Fruit fly (Drosophila melanogaster) whole organism, prepupa: Measurements from ENCODE around the gene timeout.

Experiments used
- Blimp-1 ChIP-seq: fragments of 200-800 bp; sonication (Bioruptor generic); optimal IDR thresholded peaks from 3 replicates; lab custom pipeline; 2017; ENCODE audit warnings: missing biosample characterization, missing genetic modification characterization, mild to moderate bottlenecking, moderate library complexity, missing genetic modification reagents
- CG10669 ChIP-seq: fragments of 200-800 bp; sonication (Bioruptor generic); optimal IDR thresholded peaks from 3 replicates; lab custom pipeline; 2018; ENCODE audit warnings: missing biosample characterization, mild to moderate bottlenecking, missing genetic modification characterization, moderate library complexity
- CG11762 ChIP-seq: fragments of 200-800 bp; sonication (Bioruptor generic); optimal IDR thresholded peaks from 3 replicates; lab custom pipeline; 2016; ENCODE audit warnings: missing biosample characterization, missing genetic modification characterization; ENCODE audit not compliant: insufficient read depth
- CG11902 ChIP-seq: fragments of 200-800 bp; sonication (Bioruptor generic); optimal IDR thresholded peaks from 3 replicates; lab custom pipeline; 2016; ENCODE audit warnings: missing biosample characterization, missing genetic modification characterization
- CG15336 ChIP-seq: fragments of 200-800 bp; sonication (Bioruptor generic); IDR thresholded peaks from 2 replicates; pipeline ENCODE4 v1.3.6; 2022; ENCODE audit warnings: missing biosample characterization, missing genetic modification characterization
- CG1621 ChIP-seq: fragments of 200-800 bp; sonication (Bioruptor generic); optimal IDR thresholded peaks from 3 replicates; lab custom pipeline; 2018; ENCODE audit warnings: missing biosample characterization, mild to moderate bottlenecking, missing genetic modification characterization
- CG3032 ChIP-seq: fragments of 200-800 bp; optimal IDR thresholded peaks from 2 replicates; lab custom pipeline; 2019; ENCODE audit warnings: missing biosample characterization, mild to moderate bottlenecking, missing genetic modification characterization, moderate library complexity
- CG31627 ChIP-seq: fragments of 200-800 bp; sonication (Bioruptor generic); optimal IDR thresholded peaks from 3 replicates; lab custom pipeline; 2016; ENCODE audit warnings: missing biosample characterization, missing genetic modification characterization
- CG32006 ChIP-seq: fragments of 200-800 bp; sonication (Bioruptor generic); optimal IDR thresholded peaks from 3 replicates; lab custom pipeline; 2017; ENCODE audit warnings: missing biosample characterization, mild to moderate bottlenecking, missing genetic modification characterization
- CG4318 ChIP-seq: fragments of 200-800 bp; sonication (Bioruptor generic); optimal IDR thresholded peaks from 3 replicates; lab custom pipeline; 2017; ENCODE audit warnings: missing biosample characterization, mild to moderate bottlenecking, missing genetic modification characterization
- CG6276 ChIP-seq: fragments of 200-800 bp; sonication (Bioruptor generic); optimal IDR thresholded peaks from 2 replicates; lab custom pipeline; 2017; ENCODE audit warnings: missing biosample characterization, mild to moderate bottlenecking, missing genetic modification characterization
- CG6792 ChIP-seq: fragments of 200-800 bp; sonication (Bioruptor generic); optimal IDR thresholded peaks from 3 replicates; lab custom pipeline; 2016; ENCODE audit warnings: missing biosample characterization, missing genetic modification characterization
- CG6854 ChIP-seq: fragments of 200-800 bp; sonication (Bioruptor generic); optimal IDR thresholded peaks from 2 replicates; lab custom pipeline; 2017; ENCODE audit warnings: missing biosample characterization, mild to moderate bottlenecking, missing genetic modification characterization
- CG7368 ChIP-seq: fragments of 200-800 bp; sonication (Bioruptor generic); optimal IDR thresholded peaks from 3 replicates; lab custom pipeline; 2016; ENCODE audit warnings: missing biosample characterization, missing genetic modification characterization
- CG8119 ChIP-seq: fragments of 200-800 bp; sonication (Bioruptor generic); IDR thresholded peaks from 3 replicates; pipeline ENCODE4 v1.3.6; 2022; ENCODE audit warnings: missing biosample characterization, missing genetic modification characterization
- CG8319 ChIP-seq: fragments of 200-800 bp; sonication (Bioruptor generic); optimal IDR thresholded peaks from 3 replicates; lab custom pipeline; 2016; ENCODE audit warnings: missing biosample characterization, missing genetic modification characterization
- CG9139 ChIP-seq: fragments of 200-800 bp; sonication (Bioruptor generic); optimal IDR thresholded peaks from 3 replicates; lab custom pipeline; 2017; ENCODE audit warnings: missing biosample characterization, mild to moderate bottlenecking, missing genetic modification characterization
- Eip75B ChIP-seq: fragments of 200-800 bp; sonication (Bioruptor generic); optimal IDR thresholded peaks from 3 replicates; lab custom pipeline; 2016; ENCODE audit warnings: missing biosample characterization, missing genetic modification characterization
- Eip78C ChIP-seq: fragments of 200-800 bp; sonication (Bioruptor generic); peaks from one replicate; lab custom pipeline; 2016; ENCODE audit warnings: missing biosample characterization, missing genetic modification characterization
- Eip93F ChIP-seq: fragments of 200-800 bp; sonication (Bioruptor generic); optimal IDR thresholded peaks from 2 replicates; lab custom pipeline; 2016; ENCODE audit warnings: missing biosample characterization, mild to moderate bottlenecking, missing genetic modification characterization
- Ets96B ChIP-seq: fragments of 200-800 bp; optimal IDR thresholded peaks from 2 replicates; lab custom pipeline; 2019; ENCODE audit warnings: missing biosample characterization, mild to moderate bottlenecking, missing genetic modification characterization, moderate library complexity
- Gug ChIP-seq: fragments of 200-800 bp; sonication (Bioruptor generic); IDR thresholded peaks from 2 replicates; pipeline ENCODE4 v1.3.6; 2022; ENCODE audit warnings: missing biosample characterization, missing genetic modification characterization
- Hr38 ChIP-seq: sonication (Bioruptor generic); optimal IDR thresholded peaks from 2 replicates; lab custom pipeline; 2016; ENCODE audit warnings: missing biosample characterization, missing genetic modification characterization
- Hr39 ChIP-seq: fragments of 200-800 bp; sonication (Bioruptor generic); optimal IDR thresholded peaks from 2 replicates; lab custom pipeline; 2016; ENCODE audit warnings: missing biosample characterization, missing genetic modification characterization
- Lpt ChIP-seq: fragments of 200-800 bp; sonication (Bioruptor generic); optimal IDR thresholded peaks from 3 replicates; lab custom pipeline; 2016; ENCODE audit warnings: missing biosample characterization, missing genetic modification characterization
- Met ChIP-seq: fragments of 200-800 bp; sonication (Bioruptor generic); optimal IDR thresholded peaks from 3 replicates; lab custom pipeline; 2016; ENCODE audit warnings: missing biosample characterization, missing genetic modification characterization
- OdsH ChIP-seq: fragments of 200-800 bp; sonication (Bioruptor generic); optimal IDR thresholded peaks from 3 replicates; lab custom pipeline; 2016; ENCODE audit warnings: missing biosample characterization, missing genetic modification characterization
- Smox ChIP-seq: fragments of 200-800 bp; sonication (Bioruptor generic); optimal IDR thresholded peaks from 3 replicates; lab custom pipeline; 2016; ENCODE audit warnings: missing biosample characterization, missing genetic modification characterization
- Sox102F ChIP-seq: fragments of 200-800 bp; sonication (Bioruptor generic); optimal IDR thresholded peaks from 2 replicates; lab custom pipeline; 2016; ENCODE audit warnings: missing biosample characterization, mild to moderate bottlenecking, missing genetic modification characterization
- Sox14 ChIP-seq: fragments of 200-800 bp; sonication (Bioruptor generic); optimal IDR thresholded peaks from 3 replicates; lab custom pipeline; 2016; ENCODE audit warnings: missing biosample characterization, missing genetic modification characterization
- Sox15 ChIP-seq: fragments of 200-800 bp; sonication (Bioruptor generic); optimal IDR thresholded peaks from 3 replicates; lab custom pipeline; 2016; ENCODE audit warnings: missing biosample characterization, missing genetic modification characterization
- achi ChIP-seq: fragments of 200-800 bp; sonication (Bioruptor generic); optimal IDR thresholded peaks from 3 replicates; lab custom pipeline; 2016; ENCODE audit warnings: missing biosample characterization, missing genetic modification characterization
- cyc ChIP-seq: fragments of 200-800 bp; sonication (Bioruptor generic); optimal IDR thresholded peaks from 3 replicates; lab custom pipeline; 2016; ENCODE audit warnings: missing biosample characterization, missing genetic modification characterization
- dsx ChIP-seq: fragments of 200-800 bp; optimal IDR thresholded peaks from 3 replicates; lab custom pipeline; 2019; ENCODE audit warnings: missing biosample characterization, mild to moderate bottlenecking, missing genetic modification characterization, moderate library complexity; ENCODE audit not compliant: poor library complexity, severe bottlenecking
- eg ChIP-seq: fragments of 200-800 bp; sonication (Bioruptor generic); IDR thresholded peaks from 3 replicates; pipeline ENCODE4 v1.3.6; 2022; ENCODE audit warnings: missing biosample characterization, missing genetic modification characterization
- esn ChIP-seq: fragments of 200-800 bp; sonication (Bioruptor generic); optimal IDR thresholded peaks from 2 replicates; lab custom pipeline; 2016; ENCODE audit warnings: missing biosample characterization, mild to moderate bottlenecking, missing genetic modification characterization, moderate library complexity
- fd59A ChIP-seq: fragments of 200-800 bp; sonication (Bioruptor generic); optimal IDR thresholded peaks from 2 replicates; lab custom pipeline; 2017; ENCODE audit warnings: missing biosample characterization, mild to moderate bottlenecking, missing genetic modification characterization, missing genetic modification reagents
- fkh ChIP-seq: fragments of 200-800 bp; sonication (Bioruptor generic); optimal IDR thresholded peaks from 3 replicates; lab custom pipeline; 2017; ENCODE audit warnings: missing biosample characterization, mild to moderate bottlenecking, missing genetic modification characterization, moderate library complexity
- net ChIP-seq: fragments of 200-800 bp; sonication (Bioruptor generic); optimal IDR thresholded peaks from 3 replicates; lab custom pipeline; 2016; ENCODE audit warnings: missing biosample characterization, missing genetic modification characterization
- pdm3 ChIP-seq: fragments of 200-800 bp; sonication (Bioruptor generic); optimal IDR thresholded peaks from 3 replicates; lab custom pipeline; 2016; ENCODE audit warnings: missing biosample characterization, missing genetic modification characterization
- spab ChIP-seq: fragments of 200-800 bp; sonication (Bioruptor generic); optimal IDR thresholded peaks from 2 replicates; lab custom pipeline; 2017; ENCODE audit warnings: missing biosample characterization, mild to moderate bottlenecking, missing genetic modification characterization, missing genetic modification reagents
- ss ChIP-seq, 2 experiments: fragments of 200-800 bp; sonication (Bioruptor generic); optimal IDR thresholded peaks; 2 replicates in 1 of 2; 3 replicates in 1 of 2; lab custom pipeline; 2017 to 2018; ENCODE audit warnings: mild to moderate bottlenecking in 2 of 2, missing biosample characterization in 2 of 2, missing genetic modification characterization in 2 of 2, moderate library complexity in 1 of 2
- svp ChIP-seq: fragments of 200-800 bp; sonication (Bioruptor generic); peaks from one replicate; lab custom pipeline; 2016; ENCODE audit warnings: missing biosample characterization, missing genetic modification characterization
- topi ChIP-seq: fragments of 200-800 bp; sonication (Bioruptor generic); optimal IDR thresholded peaks from 3 replicates; lab custom pipeline; 2016; ENCODE audit warnings: missing biosample characterization, missing genetic modification characterization
- vri ChIP-seq: fragments of 200-800 bp; sonication (Bioruptor generic); optimal IDR thresholded peaks from 3 replicates; lab custom pipeline; 2016; ENCODE audit warnings: missing biosample characterization, mild to moderate bottlenecking, missing genetic modification characterization

The timeout gene

dm6 chr3R:13044459-13044858 is 44.0 kb upstream of the timeout start, which contains the start of gene Hsc70-2:
Gene Hsc70-2 (plus strand): TSS chr3R:13044759.
- TF ChIP-seq CG15336 (GFP tag; lab: Robert Waterston, UW) (no peak), Hr38 (GFP tag; lab: Kevin White, UChicago) (no peak), CG8119 (no peak), Eip78C (GFP tag; lab: Kevin White, UChicago) (no peak), Eip75B (no peak), Hr39 (no peak), Blimp-1 (GFP tag; lab: Kevin White, UChicago) (no peak), esn (GFP tag; lab: Kevin White, UChicago) (no peak), net (GFP tag; lab: Kevin White, UChicago) (no peak), CG7368 (GFP tag; lab: Kevin White, UChicago) (no peak), Met (GFP tag; lab: Kevin White, UChicago) (no peak), Lpt (no peak), cyc (no peak), CG1621 (tag; lab: Kevin White, UChicago) (no peak), CG11762 (GFP tag; lab: Kevin White, UChicago) (no peak)

DNA sequence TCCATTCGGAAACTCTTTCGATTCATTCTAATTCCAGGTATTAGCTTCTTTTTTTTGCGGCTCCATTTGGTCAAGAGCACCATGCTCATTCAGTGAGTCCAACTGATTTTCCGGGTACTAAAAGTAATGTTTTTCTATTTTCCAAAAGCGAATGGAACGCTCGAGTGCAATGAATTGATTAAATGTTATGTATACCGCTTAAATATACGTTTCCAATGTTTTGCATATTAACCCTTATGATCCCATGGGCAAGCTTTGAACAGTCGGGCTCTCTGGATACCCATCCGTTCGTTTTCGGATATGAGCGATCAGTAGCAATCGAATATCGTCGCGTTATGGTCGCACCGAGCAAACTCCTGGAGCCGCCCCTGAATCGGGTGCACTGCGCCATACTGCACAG is 41.0 kb upstream of the timeout start, which contains the start of gene CG31157:
Gene CG31157 (plus strand): TSS at position 301 of the 400 bp plus-strand sequence.
- no peak for TF ChIP-seq CG10669
- no peak for TF ChIP-seq Hr39
- no peak for TF ChIP-seq CG8319 (GFP tag; lab: Kevin White, UChicago)
- TF ChIP-seq Smox (GFP tag; lab: Kevin White, UChicago), result no peak
- TF ChIP-seq Sox14 (GFP tag; lab: Kevin White, UChicago), result no peak
- no peak for TF ChIP-seq Ets96B (tag; lab: Kevin White, UChicago)
- TF ChIP-seq fd59A, result no peak
- TF ChIP-seq Sox15 (GFP tag; lab: Kevin White, UChicago), result no peak
- no peak for TF ChIP-seq achi
- no peak for TF ChIP-seq dsx (GFP tag; lab: Kevin White, UChicago)
- no peak for TF ChIP-seq Eip93F (GFP tag; lab: Kevin White, UChicago)
- no peak for TF ChIP-seq CG11902 (GFP tag; lab: Kevin White, UChicago)
- TF ChIP-seq CG1621 (tag; lab: Kevin White, UChicago), result no peak
- no peak for TF ChIP-seq CG9139 (GFP tag; lab: Kevin White, UChicago)

- no peak for TF ChIP-seq pdm3 (GFP tag; lab: Kevin White, UChicago)
- peak; percentile 55; the same call in 1 of the 2 replicates for TF ChIP-seq CG15336 (GFP tag; lab: Robert Waterston, UW)
- peak; percentile 25 for TF ChIP-seq CG1621 (tag; lab: Kevin White, UChicago)
- no peak for TF ChIP-seq CG10669
- TF ChIP-seq esn (GFP tag; lab: Kevin White, UChicago), result peak; percentile 49
- TF ChIP-seq svp (GFP tag; lab: Kevin White, UChicago), result peak; percentile 95
- peak; percentile 32 for TF ChIP-seq CG6792 (GFP tag; lab: Kevin White, UChicago)
- no peak for TF ChIP-seq fd59A
- no peak for TF ChIP-seq CG32006 (GFP tag; lab: Kevin White, UChicago)
- TF ChIP-seq dsx (GFP tag; lab: Kevin White, UChicago), result peak; percentile 96
- peak; percentile 13 for TF ChIP-seq topi
- peak; percentile 23 for TF ChIP-seq CG3032
- TF ChIP-seq net (GFP tag; lab: Kevin White, UChicago), result peak; percentile 31
- peak in 1 of 2 experiments; percentile 47 for TF ChIP-seq ss (GFP tag; optimal IDR thresholded peaks at IDR 0.05; lab: Kevin White, UChicago)
- TF ChIP-seq CG6854 (GFP tag; lab: Kevin White, UChicago), result peak; percentile 81
- 0 out of 3 replicates have a peak, but pooled peaks have one; percentile 51 for TF ChIP-seq CG8119
- TF ChIP-seq eg (GFP tag; lab: Robert Waterston, UW), result peak; percentile 46; the same call in 2 of the 3 replicates
- no peak for TF ChIP-seq Blimp-1 (GFP tag; lab: Kevin White, UChicago)
- TF ChIP-seq fkh (GFP tag; lab: Kevin White, UChicago), result peak; percentile 100
- TF ChIP-seq CG31627 (GFP tag; lab: Kevin White, UChicago), result no peak
- TF ChIP-seq Eip78C (GFP tag; lab: Kevin White, UChicago), result peak; percentile 86
- TF ChIP-seq spab (GFP tag; lab: Kevin White, UChicago), result no peak
- peak; percentile 52 for TF ChIP-seq CG9139 (GFP tag; lab: Kevin White, UChicago)
- no peak for TF ChIP-seq Ets96B (tag; lab: Kevin White, UChicago)
- no peak for TF ChIP-seq CG6276
- TF ChIP-seq Eip75B, result peak; percentile 58
- no peak for TF ChIP-seq CG4318 (GFP tag; lab: Kevin White, UChicago)
- TF ChIP-seq Lpt, result peak; percentile 42
- peak; percentile 92 for TF ChIP-seq vri (GFP tag; lab: Kevin White, UChicago)
- no peak for TF ChIP-seq Gug (GFP tag; lab: Robert Waterston, UW)
- TF ChIP-seq Sox15 (GFP tag; lab: Kevin White, UChicago), result no peak
- no peak for TF ChIP-seq Met (GFP tag; lab: Kevin White, UChicago)
- no peak for TF ChIP-seq OdsH (GFP tag; lab: Kevin White, UChicago)
- TF ChIP-seq Sox102F (GFP tag; lab: Kevin White, UChicago), result peak; percentile 67
Observed at dm6 chr3R:13051298-13051723, 37.1 kb upstream of the timeout start, which contains the start of gene CG7966. Gene CG7966 (minus strand): TSS chr3R:13051453.
